Worm (Caenorhabditis elegans) whole organism, late embryonic: Measurements from ENCODE around the gene gst-6.

Experiments
- K09A11.1 ChIP-seq: sonication (generic microtip); optimal IDR thresholded peaks from 2 replicates; lab custom pipeline; 2017; ENCODE audit warnings: antibody characterized with exemption, mild to moderate bottlenecking, missing genetic modification characterization, missing compliant biosample characterization; ENCODE audit not compliant: insufficient read depth
- ama-1 ChIP-seq: fragments of 150-350 bp; optimal IDR thresholded peaks from 2 replicates; lab custom pipeline; 2014
- ceh-14 ChIP-seq: sonication (generic microtip); optimal IDR thresholded peaks from 2 replicates; lab custom pipeline; 2016; ENCODE audit warnings: missing genotype, missing genetic modification characterization, missing compliant biosample characterization
- dmd-4 ChIP-seq: sonication (generic microtip); optimal IDR thresholded peaks from 2 replicates; lab custom pipeline; 2016; ENCODE audit warnings: borderline replicate concordance, missing genetic modification characterization, missing compliant biosample characterization
- elt-2 ChIP-seq: sonication (generic microtip); optimal IDR thresholded peaks from 2 replicates; lab custom pipeline; 2016; ENCODE audit warnings: missing genetic modification reagents, missing genetic modification characterization, missing compliant biosample characterization
- hlh-8 ChIP-seq: sonication (generic microtip); optimal IDR thresholded peaks from 2 replicates; lab custom pipeline; 2016; ENCODE audit warnings: missing genotype, missing genetic modification characterization, missing compliant biosample characterization
- nfya-1 ChIP-seq: sonication (generic microtip); optimal IDR thresholded peaks from 2 replicates; lab custom pipeline; 2017; ENCODE audit warnings: missing genetic modification characterization, mild to moderate bottlenecking, missing compliant biosample characterization, antibody characterized with exemption, moderate library complexity
- npax-4 ChIP-seq: sonication (generic microtip); optimal IDR thresholded peaks from 2 replicates; lab custom pipeline; 2016; ENCODE audit warnings: missing genetic modification characterization, missing compliant biosample characterization
- pat-9 ChIP-seq: fragments of 200-800 bp; sonication (Bioruptor generic); optimal IDR thresholded peaks from 2 replicates; lab custom pipeline; 2018; ENCODE audit warnings: mild to moderate bottlenecking, missing genetic modification characterization, moderate library complexity, missing compliant biosample characterization
- unc-86 ChIP-seq: sonication (generic microtip); optimal IDR thresholded peaks from 2 replicates; lab custom pipeline; 2016; ENCODE audit warnings: missing genetic modification characterization, missing compliant biosample characterization

ce11 chrII:4918501-4919021 lies 38.9 kb downstream of the gst-6 start:
- TF ChIP-seq K09A11.1, result no peak
- no peak for TF ChIP-seq ama-1 (lab: Kevin White, UChicago)
- no peak for TF ChIP-seq npax-4 (tag; lab: Kevin White, UChicago)
- no peak for TF ChIP-seq nfya-1 (tag; lab: Kevin White, UChicago)
- no peak for TF ChIP-seq hlh-8 (tag; lab: Kevin White, UChicago)
- no peak for TF ChIP-seq unc-86
- TF ChIP-seq pat-9 (tag; lab: Kevin White, UChicago), result no peak
- no peak for TF ChIP-seq dmd-4 (tag; lab: Kevin White, UChicago)
- TF ChIP-seq ceh-14, result no peak
- no peak for TF ChIP-seq elt-2 (tag; lab: Kevin White, UChicago)
